Fruit fly (Drosophila melanogaster): ENCODE results near the gene CG42394.
A peak's percentile ranks its signal among the peaks of the same experiment; 100 is the strongest.

Gene CG42394

DNA sequence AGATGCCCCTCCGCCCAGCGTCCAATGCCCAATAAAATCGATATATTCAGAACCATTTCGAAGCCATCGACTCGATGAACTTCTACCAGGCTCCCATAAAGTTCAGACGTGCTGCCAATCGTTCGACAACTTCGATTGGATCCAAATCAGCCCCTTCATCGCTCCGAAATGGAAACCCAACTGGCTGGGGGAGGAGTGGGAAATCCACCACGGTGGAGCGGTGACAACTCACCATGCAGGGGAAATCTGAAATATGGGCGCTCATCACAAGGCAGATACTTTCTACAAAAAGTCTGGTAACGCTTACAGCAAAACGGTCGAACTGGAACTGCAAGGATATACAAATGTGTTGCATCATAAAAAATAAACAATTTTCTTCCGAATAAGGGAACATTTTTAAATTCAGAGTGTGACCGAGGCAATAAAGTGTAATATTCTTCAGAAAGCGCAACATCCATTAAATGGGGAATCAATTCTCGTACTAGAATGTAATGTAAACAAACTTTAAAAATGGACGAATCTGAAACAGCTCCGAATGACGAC is 2.7 kb downstream of the CG42394 start, which contains the start of gene CG4565 (continued):
- no peak for TF ChIP-seq ssp (GFP tag; IDR thresholded peaks at IDR 0.05)
- no peak for TF ChIP-seq Hr51 (GFP tag; optimal IDR thresholded peaks at IDR 0.05)
- TF ChIP-seq CG8924 (tag; optimal IDR thresholded peaks at IDR 0.05) = no peak
- TF ChIP-seq Hmr (GFP tag; optimal IDR thresholded peaks at IDR 0.05) = peak; percentile 31
- TF ChIP-seq CkIIα-i1 (GFP tag; IDR thresholded peaks at IDR 0.05) = no peak
- TF ChIP-seq fu2 (GFP tag; optimal IDR thresholded peaks at IDR 0.05) = no peak
- no peak for TF ChIP-seq Optix (GFP tag; IDR thresholded peaks at IDR 0.05)
- TF ChIP-seq ase (GFP tag; IDR thresholded peaks at IDR 0.05) = no peak
- TF ChIP-seq p53 (GFP tag; optimal IDR thresholded peaks at IDR 0.05) = no peak
- TF ChIP-seq CG15011 (GFP tag; optimal IDR thresholded peaks at IDR 0.05) = no peak
- no peak for TF ChIP-seq CG30020 (tag; optimal IDR thresholded peaks at IDR 0.05)
- no peak for TF ChIP-seq CG5245 (GFP tag; optimal IDR thresholded peaks at IDR 0.05)
- no peak for TF ChIP-seq fd3F (GFP tag; optimal IDR thresholded peaks at IDR 0.05)
- no peak for TF ChIP-seq Xbp1 (GFP tag; optimal IDR thresholded peaks at IDR 0.05)
- no peak for TF ChIP-seq CG6254 (GFP tag; optimal IDR thresholded peaks at IDR 0.05)
- TF ChIP-seq Ets65A (GFP tag) = no peak
- TF ChIP-seq CG14710 (tag; optimal IDR thresholded peaks at IDR 0.05) = peak; percentile 26
- TF ChIP-seq CG9797 (GFP tag; optimal IDR thresholded peaks at IDR 0.05) = peak; percentile 34
- peak; percentile 27 for TF ChIP-seq CG13296 (GFP tag; optimal IDR thresholded peaks at IDR 0.05)
- TF ChIP-seq Blimp-1 (GFP tag; optimal IDR thresholded peaks at IDR 0.05) = no peak
- TF ChIP-seq CG4730 (GFP tag; IDR thresholded peaks at IDR 0.05) = no peak
- no peak for TF ChIP-seq Oaz (GFP tag; IDR thresholded peaks at IDR 0.05)
- no peak for TF ChIP-seq CG18599 (GFP tag; optimal IDR thresholded peaks at IDR 0.05)
- TF ChIP-seq ap (GFP tag; IDR thresholded peaks at IDR 0.05) = no peak
- TF ChIP-seq z (GFP tag; IDR thresholded peaks at IDR 0.05) = no peak
- no peak for TF ChIP-seq fru (optimal IDR thresholded peaks at IDR 0.05)
- TF ChIP-seq CG1792 (GFP tag; optimal IDR thresholded peaks at IDR 0.05) = no peak
- TF ChIP-seq Myb (GFP tag; optimal IDR thresholded peaks at IDR 0.05) = peak; percentile 88
- peak; percentile 22; the same call in 1 of the 2 replicates for TF ChIP-seq vvl (GFP tag; IDR thresholded peaks at IDR 0.05)
- no peak for TF ChIP-seq CG7556 (GFP tag; optimal IDR thresholded peaks at IDR 0.05)
- TF ChIP-seq maf-S (GFP tag; optimal IDR thresholded peaks at IDR 0.05) = no peak
- TF ChIP-seq bigmax (GFP tag; optimal IDR thresholded peaks at IDR 0.05) = no peak
- TF ChIP-seq corto (GFP tag; optimal IDR thresholded peaks at IDR 0.05) = no peak
- TF ChIP-seq ftz-f1 (GFP tag; optimal IDR thresholded peaks at IDR 0.05) = peak; percentile 54
- no peak for TF ChIP-seq Hr3 (GFP tag; optimal IDR thresholded peaks at IDR 0.05)
- TF ChIP-seq sim (GFP tag; IDR thresholded peaks at IDR 0.05) = no peak
- TF ChIP-seq CG12942 (GFP tag; optimal IDR thresholded peaks at IDR 0.05) = no peak
- TF ChIP-seq zfh2 (GFP tag; optimal IDR thresholded peaks at IDR 0.05) = no peak
- TF ChIP-seq CG1024 (GFP tag; IDR thresholded peaks at IDR 0.05) = no peak
- TF ChIP-seq CG6791 (GFP tag; IDR thresholded peaks at IDR 0.05; ENCODE audit: partially characterized antibody) = peak; percentile 53; the same call in 1 of the 3 replicates
- TF ChIP-seq CG10565 (GFP tag; optimal IDR thresholded peaks at IDR 0.05) = no peak
- no peak for TF ChIP-seq ab (GFP tag; optimal IDR thresholded peaks at IDR 0.05)
- no peak for TF ChIP-seq wdn (GFP tag; IDR thresholded peaks at IDR 0.05)
- TF ChIP-seq sd (tag; optimal IDR thresholded peaks at IDR 0.05) = no peak
- no peak for TF ChIP-seq CG2129 (GFP tag; IDR thresholded peaks at IDR 0.05; ENCODE audit: partially characterized antibody)
- no peak for TF ChIP-seq CG4854 (GFP tag; optimal IDR thresholded peaks at IDR 0.05)
- TF ChIP-seq CG7839 (tag; optimal IDR thresholded peaks at IDR 0.05) = no peak
- TF ChIP-seq CG11085 (GFP tag; IDR thresholded peaks at IDR 0.05) = no peak
- TF ChIP-seq pzg (GFP tag; optimal IDR thresholded peaks at IDR 0.05) = peak; percentile 45
- no peak for TF ChIP-seq gcm2 (GFP tag; optimal IDR thresholded peaks at IDR 0.05)
- TF ChIP-seq CG9817 (tag; optimal IDR thresholded peaks at IDR 0.05) = no peak
- no peak for TF ChIP-seq CG4424 (GFP tag; optimal IDR thresholded peaks at IDR 0.05)

All from whole organism, embryonic.